Fruit fly (Drosophila melanogaster) whole organism, wandering third instar larva: ENCODE data around the gene Mdh2.

ENCODE experiments used
- Abd-B ChIP-seq: fragments of >200 bp; optimal IDR thresholded peaks from 2 replicates; lab custom pipeline; 2017; ENCODE audit warnings: missing biosample characterization, missing genetic modification characterization
- CG32264 ChIP-seq: fragments of 200-800 bp; sonication (Bioruptor generic); optimal IDR thresholded peaks from 2 replicates; lab custom pipeline; 2016; ENCODE audit warnings: missing biosample characterization, missing genetic modification characterization
- CG9705 ChIP-seq: fragments of 200-800 bp; sonication (Bioruptor generic); optimal IDR thresholded peaks from 2 replicates; lab custom pipeline; 2018; ENCODE audit warnings: missing biosample characterization, mild to moderate bottlenecking, missing genetic modification characterization
- CrebA ChIP-seq: fragments of 200-800 bp; sonication (Bioruptor generic); optimal IDR thresholded peaks from 2 replicates; lab custom pipeline; 2016; ENCODE audit warnings: missing biosample characterization, mild to moderate bottlenecking, missing genetic modification characterization, borderline replicate concordance
- Dfd ChIP-seq: fragments of >200 bp; optimal IDR thresholded peaks from 2 replicates; lab custom pipeline; 2017; ENCODE audit warnings: missing biosample characterization, missing genetic modification characterization
- Dif ChIP-seq: fragments of 200-275, 200-300 bp; sonication (Bioruptor generic); optimal IDR thresholded peaks from 2 replicates; lab custom pipeline; 2018; ENCODE audit warnings: missing biosample characterization, missing genetic modification characterization; ENCODE audit not compliant: partially characterized antibody
- GATAd ChIP-seq: sonication (Bioruptor generic); optimal IDR thresholded peaks from 2 replicates; lab custom pipeline; 2016; ENCODE audit warnings: missing biosample characterization, missing genetic modification characterization
- HLH106 ChIP-seq: fragments of 200-800 bp; optimal IDR thresholded peaks from 3 replicates; lab custom pipeline; 2019; ENCODE audit warnings: missing biosample characterization, mild to moderate bottlenecking, missing genetic modification characterization, moderate library complexity
- Hnf4 ChIP-seq: fragments of 200-800 bp; sonication (Bioruptor generic); optimal IDR thresholded peaks from 2 replicates; lab custom pipeline; 2016; ENCODE audit warnings: missing biosample characterization, mild to moderate bottlenecking, missing genetic modification characterization
- Hr78 ChIP-seq: fragments of >200 bp; optimal IDR thresholded peaks from 2 replicates; lab custom pipeline; 2017; ENCODE audit warnings: missing biosample characterization, missing genetic modification characterization
- Hr83 ChIP-seq: fragments of 200-300 bp; sonication (Bioruptor generic); optimal IDR thresholded peaks from 2 replicates; lab custom pipeline; 2016; ENCODE audit warnings: missing biosample characterization, mild to moderate bottlenecking, missing genetic modification characterization, moderate library complexity; ENCODE audit not compliant: poor library complexity, severe bottlenecking
- Jra ChIP-seq: sonication (Bioruptor generic); optimal IDR thresholded peaks from 2 replicates; lab custom pipeline; 2016; ENCODE audit warnings: missing biosample characterization, missing genetic modification characterization
- Mio ChIP-seq: sonication (Bioruptor generic); optimal IDR thresholded peaks from 2 replicates; lab custom pipeline; 2016; ENCODE audit warnings: missing biosample characterization, missing genetic modification characterization
- Myc ChIP-seq: fragments of >200 bp; optimal IDR thresholded peaks from 2 replicates; lab custom pipeline; 2017
- N ChIP-seq: fragments of >200 bp; optimal IDR thresholded peaks from 2 replicates; lab custom pipeline; 2018; ENCODE audit warnings: missing biosample characterization, missing external identifiers, missing genetic modification characterization
- OdsH ChIP-seq: fragments of 200-800 bp; sonication (Bioruptor generic); optimal IDR thresholded peaks from 2 replicates; lab custom pipeline; 2016; ENCODE audit warnings: missing biosample characterization, mild to moderate bottlenecking, missing genetic modification characterization
- Rel ChIP-seq, 2 experiments: fragments of 200-800 bp; sonication (Bioruptor generic) in 1 of 2; optimal IDR thresholded peaks; 2 replicates in 1 of 2; 3 replicates in 1 of 2; lab custom pipeline; 2016 to 2019; ENCODE audit warnings: mild to moderate bottlenecking in 2 of 2, missing biosample characterization in 2 of 2, missing genetic modification characterization in 2 of 2, moderate library complexity in 1 of 2
- Sp1 ChIP-seq: fragments of 200-800 bp; sonication (Bioruptor generic); optimal IDR thresholded peaks from 3 replicates; lab custom pipeline; 2019; ENCODE audit warnings: missing biosample characterization, mild to moderate bottlenecking, missing genetic modification characterization, moderate library complexity
- Vsx2 ChIP-seq: fragments of 200-300, 225-300 bp; sonication (Bioruptor generic); optimal IDR thresholded peaks from 2 replicates; lab custom pipeline; 2018; ENCODE audit warnings: missing biosample characterization, missing genetic modification characterization; ENCODE audit not compliant: partially characterized antibody
- br ChIP-seq: fragments of 200-800 bp; sonication (Bioruptor generic); optimal IDR thresholded peaks from 2 replicates; lab custom pipeline; 2016; ENCODE audit warnings: missing biosample characterization, missing genetic modification characterization
- brk ChIP-seq: fragments of 200-800 bp; sonication (Bioruptor generic); optimal IDR thresholded peaks from 2 replicates; lab custom pipeline; 2016; ENCODE audit warnings: missing biosample characterization, mild to moderate bottlenecking, missing genetic modification characterization
- dl ChIP-seq, 2 experiments: fragments of 175-275, 200-275 bp in 1 of 2; fragments of 200-275 bp in 1 of 2; sonication (Bioruptor generic); optimal IDR thresholded peaks; lab custom pipeline; 2018; ENCODE audit warnings: mild to moderate bottlenecking in 2 of 2, missing biosample characterization in 2 of 2, missing genetic modification characterization in 2 of 2, moderate library complexity in 2 of 2; ENCODE audit not compliant: partially characterized antibody in 2 of 2, insufficient read depth in 1 of 2
- dmrt93B ChIP-seq: fragments of 200-800 bp; sonication (Bioruptor generic); optimal IDR thresholded peaks from 2 replicates; lab custom pipeline; 2018; ENCODE audit warnings: missing biosample characterization, mild to moderate bottlenecking, missing genetic modification characterization
- dsf ChIP-seq: sonication (Bioruptor generic); optimal IDR thresholded peaks from 2 replicates; lab custom pipeline; 2016; ENCODE audit warnings: missing biosample characterization, missing genetic modification characterization, borderline replicate concordance
- ey ChIP-seq: fragments of 200-800 bp; sonication (Bioruptor generic); optimal IDR thresholded peaks from 2 replicates; lab custom pipeline; 2016; ENCODE audit warnings: missing biosample characterization, missing genetic modification characterization
- foxo ChIP-seq, 2 experiments: fragments of 200-800 bp; sonication (Bioruptor generic); optimal IDR thresholded peaks; 2 replicates in 1 of 2; 3 replicates in 1 of 2; lab custom pipeline; 2016 to 2017; ENCODE audit warnings: missing biosample characterization in 2 of 2, missing genetic modification characterization in 2 of 2
- fru ChIP-seq: fragments of 200-800 bp; sonication (Bioruptor generic); optimal IDR thresholded peaks from 3 replicates; lab custom pipeline; 2016; ENCODE audit warnings: missing biosample characterization, mild to moderate bottlenecking, missing genetic modification characterization
- h ChIP-seq: fragments of 200-800 bp; sonication (Bioruptor generic); optimal IDR thresholded peaks from 3 replicates; lab custom pipeline; 2016; ENCODE audit warnings: missing biosample characterization, mild to moderate bottlenecking, missing genetic modification characterization
- jim ChIP-seq: fragments of 175-275, 200-325 bp; sonication (Bioruptor generic); optimal IDR thresholded peaks from 2 replicates; lab custom pipeline; 2016; ENCODE audit warnings: missing biosample characterization, mild to moderate bottlenecking, missing genetic modification characterization
- lola ChIP-seq: fragments of >200 bp; optimal IDR thresholded peaks from 2 replicates; lab custom pipeline; 2017; ENCODE audit warnings: missing biosample characterization, missing genetic modification characterization
- pan ChIP-seq: fragments of >200 bp; optimal IDR thresholded peaks from 2 replicates; lab custom pipeline; 2017
- psq ChIP-seq: fragments of 200-800 bp; sonication (Bioruptor generic); optimal IDR thresholded peaks from 3 replicates; lab custom pipeline; 2017; ENCODE audit warnings: missing biosample characterization, mild to moderate bottlenecking, missing genetic modification characterization, moderate library complexity
- rgr ChIP-seq: fragments of 200-800 bp; sonication (Bioruptor generic); optimal IDR thresholded peaks from 3 replicates; lab custom pipeline; 2016; ENCODE audit warnings: missing biosample characterization, mild to moderate bottlenecking, missing genetic modification characterization
- sage ChIP-seq: fragments of 200-800 bp; sonication (Bioruptor generic); optimal IDR thresholded peaks from 2 replicates; lab custom pipeline; 2016; ENCODE audit warnings: missing biosample characterization, mild to moderate bottlenecking, missing genetic modification characterization
- sv ChIP-seq: fragments of 200-800 bp; sonication (Bioruptor generic); optimal IDR thresholded peaks from 3 replicates; lab custom pipeline; 2016; ENCODE audit warnings: missing biosample characterization, missing genetic modification characterization
- tai ChIP-seq: sonication (Bioruptor generic); optimal IDR thresholded peaks from 2 replicates; lab custom pipeline; 2016; ENCODE audit warnings: missing biosample characterization, missing genetic modification characterization
- usp ChIP-seq: fragments of >200 bp; optimal IDR thresholded peaks from 2 replicates; lab custom pipeline; 2017; ENCODE audit warnings: missing biosample characterization, missing genetic modification characterization
- woc ChIP-seq: sonication (Bioruptor generic); optimal IDR thresholded peaks from 2 replicates; lab custom pipeline; 2016; ENCODE audit warnings: missing biosample characterization, mild to moderate bottlenecking, missing genetic modification characterization

Mdh2 gene

DNA sequence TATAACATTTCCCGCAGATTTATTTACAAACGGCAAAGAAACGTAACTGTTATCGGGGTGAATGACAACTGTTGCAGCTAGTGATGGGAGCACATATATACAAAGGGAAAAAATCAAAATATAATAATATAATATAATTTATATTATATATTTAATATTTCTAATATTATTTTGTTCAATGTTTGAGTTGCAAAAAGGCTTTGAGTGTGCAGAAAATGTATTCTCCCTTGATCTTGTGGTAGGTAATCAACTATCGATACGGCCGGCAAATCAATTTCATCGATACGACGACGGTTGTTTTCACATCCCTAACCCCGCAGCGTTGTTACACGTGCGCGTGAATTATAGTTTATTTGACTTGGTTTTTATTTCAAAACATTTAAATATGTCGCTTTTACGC is 2.8 kb upstream of the Mdh2 start, which contains the start of the genes mTerf5 and Non3:
Gene mTerf5 (minus strand): TSS at position 249 of the 400 bp plus-strand sequence.
Gene Non3 (plus strand): TSS at position 289 of the 400 bp plus-strand sequence.
- peak; percentile 9 for TF ChIP-seq sv (GFP tag; lab: Kevin White, UChicago)
- TF ChIP-seq OdsH (GFP tag; lab: Kevin White, UChicago), result peak; percentile 52
- TF ChIP-seq pan (lab: Kevin White, UChicago), result no peak
- no peak for TF ChIP-seq GATAd (GFP tag; lab: Kevin White, UChicago)
- TF ChIP-seq CG32264 (GFP tag; lab: Kevin White, UChicago), result no peak
- TF ChIP-seq Mio (GFP tag; lab: Kevin White, UChicago), result no peak
- no peak for TF ChIP-seq Vsx2
- TF ChIP-seq usp (GFP tag; lab: Kevin White, UChicago), result no peak
- TF ChIP-seq sage (GFP tag; lab: Kevin White, UChicago), result no peak
- peak; percentile 36 for TF ChIP-seq fru (GFP tag; lab: Kevin White, UChicago)
- TF ChIP-seq tai (GFP tag; lab: Kevin White, UChicago), result no peak
- no peak for TF ChIP-seq dmrt93B (GFP tag; lab: Kevin White, UChicago)
- peak; percentile 37 for TF ChIP-seq h (GFP tag; lab: Kevin White, UChicago)
- peak; percentile 73 for TF ChIP-seq HLH106 (tag; lab: Kevin White, UChicago)
- no peak for TF ChIP-seq Hr78
- TF ChIP-seq dsf (GFP tag; lab: Kevin White, UChicago), result peak; percentile 29
- TF ChIP-seq rgr (GFP tag; lab: Kevin White, UChicago), result peak; percentile 64
- TF ChIP-seq foxo (GFP tag; optimal IDR thresholded peaks at IDR 0.05; lab: Kevin White, UChicago), result peak in 1 of 2 experiments; percentile 67
- no peak for TF ChIP-seq CrebA (GFP tag; lab: Kevin White, UChicago)
- no peak for TF ChIP-seq N (GFP tag; lab: Kevin White, UChicago)
- peak; percentile 14 for TF ChIP-seq ey
- TF ChIP-seq CG9705, result peak; percentile 23
- TF ChIP-seq Rel (GFP tag; optimal IDR thresholded peaks at IDR 0.05; lab: Kevin White, UChicago), result no peak
- TF ChIP-seq Rel (tag; optimal IDR thresholded peaks at IDR 0.05; lab: Kevin White, UChicago), result peak; percentile 57
- TF ChIP-seq Jra (GFP tag; lab: Kevin White, UChicago), result peak; percentile 6
- peak; percentile 67 for TF ChIP-seq Sp1 (GFP tag; lab: Kevin White, UChicago)
- TF ChIP-seq lola, result no peak
- no peak for TF ChIP-seq brk (GFP tag; lab: Kevin White, UChicago)
- no peak for TF ChIP-seq Abd-B (GFP tag; lab: Kevin White, UChicago)
- no peak for TF ChIP-seq dl (GFP tag; optimal IDR thresholded peaks at IDR 0.05; lab: Kevin White, UChicago; ENCODE audit: insufficient read depth in 1 of 2, partially characterized antibody in 2 of 2)
- TF ChIP-seq br (GFP tag; lab: Kevin White, UChicago), result no peak
- TF ChIP-seq jim (GFP tag; lab: Kevin White, UChicago), result no peak
- TF ChIP-seq Myc (lab: Kevin White, UChicago), result peak; percentile 26
- TF ChIP-seq Dif, result no peak
- TF ChIP-seq psq (GFP tag; lab: Kevin White, UChicago), result peak; percentile 64
- TF ChIP-seq Dfd, result no peak
- TF ChIP-seq Hnf4 (GFP tag; lab: Kevin White, UChicago), result peak; percentile 65
- peak; percentile 21 for TF ChIP-seq Hr83 (GFP tag; lab: Kevin White, UChicago)
- peak; percentile 21 for TF ChIP-seq woc (GFP tag; lab: Kevin White, UChicago)

DNA sequence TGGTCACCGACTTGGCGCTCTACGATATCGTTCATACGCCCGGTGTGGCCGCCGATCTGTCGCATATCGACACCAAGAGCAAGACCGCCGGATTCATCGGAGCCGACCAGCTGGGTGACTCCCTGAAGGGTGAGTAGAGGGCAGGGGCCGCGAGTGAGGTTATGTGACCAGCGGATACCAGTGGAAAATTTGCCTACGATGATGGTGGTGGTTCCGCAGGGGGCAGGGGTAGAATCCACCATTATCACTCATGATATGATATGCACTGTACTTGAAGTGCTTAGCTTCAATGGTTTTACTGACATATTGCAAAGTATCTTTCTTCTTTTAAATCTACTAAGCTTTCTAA is 587 bp downstream of the Mdh2 start:
- TF ChIP-seq sage (GFP tag; lab: Kevin White, UChicago) (no peak), rgr (GFP tag; lab: Kevin White, UChicago) (no peak), OdsH (GFP tag; lab: Kevin White, UChicago) (no peak), tai (GFP tag; lab: Kevin White, UChicago) (no peak), GATAd (GFP tag; lab: Kevin White, UChicago) (no peak), pan (lab: Kevin White, UChicago) (no peak), Vsx2 (no peak), brk (GFP tag; lab: Kevin White, UChicago) (no peak), CrebA (GFP tag; lab: Kevin White, UChicago) (no peak), Hr78 (no peak), dl (GFP tag; optimal IDR thresholded peaks at IDR 0.05; lab: Kevin White, UChicago; ENCODE audit: insufficient read depth in 1 of 2, partially characterized antibody in 2 of 2) (no peak)
- TF ChIP-seq, all 38 proteins: peak for 0
